Fruit fly (Drosophila melanogaster): ENCODE measurements around the gene eIF3g1.
A peak's percentile ranks its signal among the peaks of the same experiment; 100 is the strongest.

The eIF3g1 gene

dm6 chrX:2646022-2646761, 36.1 kb upstream of the eIF3g1 start (continued):
- TF ChIP-seq bcd (GFP tag; optimal IDR thresholded peaks at IDR 0.05) (peak; percentile 98), sisA (GFP tag; IDR thresholded peaks at IDR 0.05) (peak; percentile 96), CG31388 (GFP tag; optimal IDR thresholded peaks at IDR 0.05) (peak; percentile 75), CG12071 (GFP tag; optimal IDR thresholded peaks at IDR 0.05) (peak; percentile 97), CG30431 (GFP tag; optimal IDR thresholded peaks at IDR 0.05) (peak; percentile 93), chm (GFP tag; IDR thresholded peaks at IDR 0.05) (peak; percentile 96), Awh (GFP tag; IDR thresholded peaks at IDR 0.05) (peak; percentile 97), run (tag; optimal IDR thresholded peaks at IDR 0.05) (peak; percentile 94), Hsf (GFP tag; optimal IDR thresholded peaks at IDR 0.05) (peak; percentile 97), disco-r (GFP tag; optimal IDR thresholded peaks at IDR 0.05) (peak; percentile 95), unpg (GFP tag; optimal IDR thresholded peaks at IDR 0.05) (peak; percentile 98), dysf (GFP tag; IDR thresholded peaks at IDR 0.05) (peak; percentile 97), stwl (tag; optimal IDR thresholded peaks at IDR 0.05) (no peak), dpn (GFP tag; optimal IDR thresholded peaks at IDR 0.05) (peak; percentile 97 to 98), CG9437 (GFP tag; optimal IDR thresholded peaks at IDR 0.05) (peak; percentile 92), gsb-n (tag; optimal IDR thresholded peaks at IDR 0.05) (peak; percentile 96), H2.0 (GFP tag; IDR thresholded peaks at IDR 0.05) (peak; percentile 95), kay (GFP tag; optimal IDR thresholded peaks at IDR 0.05) (peak; percentile 94), MESR4 (GFP tag; optimal IDR thresholded peaks at IDR 0.05) (peak; percentile 75), CG13894 (tag; optimal IDR thresholded peaks at IDR 0.05) (peak; percentile 94), CG31365 (tag; optimal IDR thresholded peaks at IDR 0.05) (peak; percentile 89), scrt (GFP tag; optimal IDR thresholded peaks at IDR 0.05) (peak; percentile 94), CG4404 (GFP tag; IDR thresholded peaks at IDR 0.05) (peak; percentile 92), BEAF-32 (GFP tag; optimal IDR thresholded peaks at IDR 0.05) (peak; percentile 22), CG1603 (tag; optimal IDR thresholded peaks at IDR 0.05) (peak; percentile 98), sna (GFP tag; IDR thresholded peaks at IDR 0.05; ENCODE audit: partially characterized antibody) (no peak), CG16813 (GFP tag; IDR thresholded peaks at IDR 0.05; ENCODE audit: partially characterized antibody) (peak; percentile 29; the same call in 1 of the 3 replicates), al (GFP tag; IDR thresholded peaks at IDR 0.05) (peak; percentile 95), h (optimal IDR thresholded peaks at IDR 0.05) (no peak), unc-4 (GFP tag; IDR thresholded peaks at IDR 0.05; ENCODE audit: partially characterized antibody) (no peak), CG4854 (GFP tag; optimal IDR thresholded peaks at IDR 0.05) (peak; percentile 93), CG34376 (GFP tag; optimal IDR thresholded peaks at IDR 0.05) (peak; percentile 93), prd (optimal IDR thresholded peaks at IDR 0.05) (no peak), prd (GFP tag; IDR thresholded peaks at IDR 0.05) (peak; percentile 97), ken (GFP tag; IDR thresholded peaks at IDR 0.05) (peak; percentile 95), sqz (GFP tag; optimal IDR thresholded peaks at IDR 0.05) (peak; percentile 92), Hmr (GFP tag; optimal IDR thresholded peaks at IDR 0.05) (peak; percentile 99), ac (GFP tag; optimal IDR thresholded peaks at IDR 0.05) (peak; percentile 79), CG7786 (GFP tag; optimal IDR thresholded peaks at IDR 0.05) (peak; percentile 97), klu (GFP tag; IDR thresholded peaks at IDR 0.05) (peak; percentile 89), Ets97D (GFP tag; optimal IDR thresholded peaks at IDR 0.05) (peak; percentile 80), CG10979 (tag; optimal IDR thresholded peaks at IDR 0.05) (peak; percentile 94), ranshi (GFP tag; IDR thresholded peaks at IDR 0.05) (peak; percentile 91), Sox100B (GFP tag; optimal IDR thresholded peaks at IDR 0.05) (peak; percentile 94), oc (tag; optimal IDR thresholded peaks at IDR 0.05) (peak; percentile 97), zen2 (GFP tag; IDR thresholded peaks at IDR 0.05; ENCODE audit: partially characterized antibody) (no peak; the same call in 2 of the 3 replicates), CG4820 (GFP tag; optimal IDR thresholded peaks at IDR 0.05) (peak; percentile 93), CG11247 (GFP tag; IDR thresholded peaks at IDR 0.05) (peak; percentile 92), CG3407 (GFP tag; optimal IDR thresholded peaks at IDR 0.05) (peak; percentile 95), pho (GFP tag; optimal IDR thresholded peaks at IDR 0.05) (peak; percentile 96)
